Fruit fly (Drosophila melanogaster) whole organism, embryonic: Measurements from ENCODE around the gene Btnd.

Experiments used
- Abd-B ChIP-seq: fragments of 200-800 bp; sonication (Bioruptor generic); optimal IDR thresholded peaks from 2 replicates; lab custom pipeline; 2018; ENCODE audit warnings: missing biosample characterization, mild to moderate bottlenecking, missing genetic modification characterization, moderate library complexity
- Asciz ChIP-seq: fragments of 200-800 bp; sonication (Bioruptor generic); optimal IDR thresholded peaks from 2 replicates; lab custom pipeline; 2017; ENCODE audit warnings: missing biosample characterization, mild to moderate bottlenecking, missing genetic modification characterization, missing genetic modification reagents
- B-H2 ChIP-seq: fragments of 200-800 bp; sonication (Bioruptor generic); optimal IDR thresholded peaks from 2 replicates; lab custom pipeline; 2018; ENCODE audit warnings: missing biosample characterization, mild to moderate bottlenecking, missing genetic modification characterization
- Bteb2 ChIP-seq: fragments of 200-800 bp; sonication (Bioruptor generic); optimal IDR thresholded peaks from 2 replicates; lab custom pipeline; 2016; ENCODE audit warnings: missing biosample characterization, missing genetic modification characterization
- CG12744 ChIP-seq: fragments of 200-800 bp; sonication (Bioruptor generic); optimal IDR thresholded peaks from 2 replicates; lab custom pipeline; 2016; ENCODE audit warnings: missing biosample characterization, missing genetic modification characterization
- CG15073 ChIP-seq: fragments of 200-800 bp; sonication (Bioruptor generic); optimal IDR thresholded peaks from 2 replicates; lab custom pipeline; 2016; ENCODE audit warnings: missing biosample characterization, missing genetic modification characterization
- CG15601 ChIP-seq: fragments of 200-800 bp; sonication (Bioruptor generic); optimal IDR thresholded peaks from 3 replicates; lab custom pipeline; 2019; ENCODE audit warnings: missing biosample characterization, mild to moderate bottlenecking, missing genetic modification characterization, moderate library complexity
- CG1602 ChIP-seq: fragments of 200-800 bp; sonication (Bioruptor generic); optimal IDR thresholded peaks from 3 replicates; lab custom pipeline; 2016; ENCODE audit warnings: missing biosample characterization, missing genetic modification characterization
- CG17385 ChIP-seq: fragments of 200-800 bp; sonication (Bioruptor generic); optimal IDR thresholded peaks from 3 replicates; lab custom pipeline; 2018; ENCODE audit warnings: missing biosample characterization, mild to moderate bottlenecking, missing genetic modification characterization
- CG17829 ChIP-seq: fragments of 200-800 bp; optimal IDR thresholded peaks from 2 replicates; lab custom pipeline; 2019; ENCODE audit warnings: missing biosample characterization, mild to moderate bottlenecking, missing genetic modification characterization, moderate library complexity
- CG18764 ChIP-seq: fragments of 200-800 bp; sonication (Bioruptor generic); optimal IDR thresholded peaks from 3 replicates; lab custom pipeline; 2016; ENCODE audit warnings: missing biosample characterization, missing genetic modification characterization
- CG31365 ChIP-seq: fragments of 200-800 bp; sonication (Bioruptor generic); optimal IDR thresholded peaks from 2 replicates; lab custom pipeline; 2018; ENCODE audit warnings: missing biosample characterization, mild to moderate bottlenecking, missing genetic modification characterization
- CG33213 ChIP-seq: fragments of 200-800 bp; sonication (Bioruptor generic); optimal IDR thresholded peaks from 3 replicates; lab custom pipeline; 2016; ENCODE audit warnings: missing biosample characterization, missing genetic modification characterization
- CG7556 ChIP-seq: fragments of 200-800 bp; sonication (Bioruptor generic); optimal IDR thresholded peaks from 2 replicates; lab custom pipeline; 2017; ENCODE audit warnings: missing biosample characterization, mild to moderate bottlenecking, missing genetic modification characterization
- CG7839 ChIP-seq: fragments of 200-800 bp; sonication (Bioruptor generic); optimal IDR thresholded peaks from 3 replicates; lab custom pipeline; 2018; ENCODE audit warnings: missing biosample characterization, mild to moderate bottlenecking, missing genetic modification characterization, moderate library complexity
- CG7987 ChIP-seq: fragments of 200-800 bp; sonication (Bioruptor generic); optimal IDR thresholded peaks from 2 replicates; lab custom pipeline; 2018; ENCODE audit warnings: missing biosample characterization, mild to moderate bottlenecking, missing genetic modification characterization, moderate library complexity
- CG8089 ChIP-seq: fragments of 200-800 bp; sonication (Bioruptor generic); optimal IDR thresholded peaks from 3 replicates; lab custom pipeline; 2016; ENCODE audit warnings: missing biosample characterization, missing genetic modification characterization
- CG8388 ChIP-seq: fragments of 200-800 bp; sonication (Bioruptor generic); optimal IDR thresholded peaks from 2 replicates; lab custom pipeline; 2019; ENCODE audit warnings: missing biosample characterization, mild to moderate bottlenecking, missing genetic modification characterization, moderate library complexity
- CG8924 ChIP-seq: fragments of 200-800 bp; optimal IDR thresholded peaks from 3 replicates; lab custom pipeline; 2019; ENCODE audit warnings: missing biosample characterization, mild to moderate bottlenecking, missing genetic modification characterization, moderate library complexity
- CG9215 ChIP-seq: fragments of 200-800 bp; sonication (Bioruptor generic); IDR thresholded peaks from 2 replicates; pipeline ENCODE4 v1.3.6; 2022; ENCODE audit warnings: missing biosample characterization, missing genetic modification characterization
- CTCF ChIP-seq: fragments of 200-800 bp; sonication (Bioruptor generic); optimal IDR thresholded peaks from 2 replicates; lab custom pipeline; 2017; ENCODE audit warnings: missing biosample characterization, mild to moderate bottlenecking, missing genetic modification characterization, moderate library complexity
- CkIIα-i1 ChIP-seq: fragments of 200-800 bp; sonication (Bioruptor generic); IDR thresholded peaks from 2 replicates; pipeline ENCODE4 v1.3.6; 2022; ENCODE audit warnings: missing biosample characterization, missing genetic modification characterization
- Dek ChIP-seq: fragments of 200-800 bp; sonication (Bioruptor generic); optimal IDR thresholded peaks from 3 replicates; lab custom pipeline; 2019; ENCODE audit warnings: missing biosample characterization, mild to moderate bottlenecking, missing genetic modification characterization, moderate library complexity
- Hmr ChIP-seq: fragments of 200-800 bp; sonication (Bioruptor generic); optimal IDR thresholded peaks from 3 replicates; lab custom pipeline; 2017; ENCODE audit warnings: mild to moderate bottlenecking, missing biosample characterization, missing genetic modification reagents, missing genetic modification characterization
- Hr3 ChIP-seq: fragments of 200-800 bp; sonication (Bioruptor generic); optimal IDR thresholded peaks from 3 replicates; lab custom pipeline; 2016; ENCODE audit warnings: missing biosample characterization, missing genetic modification characterization
- Hr51 ChIP-seq, 2 experiments: fragments of 200-800 bp; sonication (Bioruptor generic); optimal IDR thresholded peaks; 2 replicates in 1 of 2; 3 replicates in 1 of 2; lab custom pipeline; 2016 to 2018; ENCODE audit warnings: missing biosample characterization in 2 of 2, missing genetic modification characterization in 2 of 2, mild to moderate bottlenecking in 1 of 2, moderate library complexity in 1 of 2
- Nf-YC ChIP-seq: fragments of 200-800 bp; optimal IDR thresholded peaks from 3 replicates; lab custom pipeline; 2019; ENCODE audit warnings: missing biosample characterization, mild to moderate bottlenecking, missing genetic modification characterization, moderate library complexity
- Ptx1 ChIP-seq: fragments of 200-800 bp; sonication (Bioruptor generic); IDR thresholded peaks from 2 replicates; pipeline ENCODE4 v1.3.6; 2022; ENCODE audit warnings: missing biosample characterization, missing genetic modification characterization
- Ravus ChIP-seq: fragments of 200-800 bp; sonication (Bioruptor generic); IDR thresholded peaks from 2 replicates; pipeline ENCODE4 v1.3.6; 2022; ENCODE audit warnings: missing biosample characterization, missing genetic modification characterization
- Scr ChIP-seq: fragments of 200-800 bp; sonication (Bioruptor generic); IDR thresholded peaks from 2 replicates; pipeline ENCODE4 v1.3.6; 2022; ENCODE audit warnings: missing biosample characterization, missing genetic modification characterization; ENCODE audit not compliant: partially characterized antibody
- TFAM ChIP-seq: fragments of 200-800 bp; sonication (Bioruptor generic); optimal IDR thresholded peaks from 2 replicates; lab custom pipeline; 2017; ENCODE audit warnings: missing biosample characterization, missing genetic modification characterization, inconsistent platforms
- Taf1 ChIP-seq: fragments of 200-800 bp; sonication (Bioruptor generic); IDR thresholded peaks from 2 replicates; pipeline ENCODE4 v1.3.6; 2022; ENCODE audit warnings: missing biosample characterization, missing genetic modification characterization
- amos ChIP-seq: fragments of 200-800 bp; sonication (Bioruptor generic); IDR thresholded peaks from 2 replicates; pipeline ENCODE4 v1.3.6; 2022; ENCODE audit warnings: missing biosample characterization, missing genetic modification characterization; ENCODE audit not compliant: partially characterized antibody
- emc ChIP-seq: fragments of 200-800 bp; sonication (Bioruptor generic); optimal IDR thresholded peaks from 2 replicates; lab custom pipeline; 2016; ENCODE audit warnings: missing biosample characterization, missing genetic modification characterization
- ems ChIP-seq: fragments of 200-800 bp; sonication (Bioruptor generic); optimal IDR thresholded peaks from 3 replicates; lab custom pipeline; 2016; ENCODE audit warnings: missing biosample characterization, missing genetic modification characterization
- fd3F ChIP-seq: fragments of 200-800 bp; sonication (Bioruptor generic); optimal IDR thresholded peaks from 2 replicates; lab custom pipeline; 2018; ENCODE audit warnings: missing biosample characterization, mild to moderate bottlenecking, missing genetic modification characterization, moderate library complexity
- fd64A ChIP-seq: fragments of 200-800 bp; sonication (Bioruptor generic); optimal IDR thresholded peaks from 3 replicates; lab custom pipeline; 2018; ENCODE audit warnings: missing biosample characterization, mild to moderate bottlenecking, missing genetic modification characterization
- gcm ChIP-seq: fragments of 200-800 bp; sonication (Bioruptor generic); optimal IDR thresholded peaks from 2 replicates; lab custom pipeline; 2019; ENCODE audit warnings: missing biosample characterization, mild to moderate bottlenecking, missing genetic modification characterization, moderate library complexity
- inv ChIP-seq: fragments of 200-800 bp; sonication (Bioruptor generic); IDR thresholded peaks from 2 replicates; pipeline ENCODE4 v1.3.6; 2022; ENCODE audit warnings: missing biosample characterization, missing genetic modification characterization; ENCODE audit not compliant: partially characterized antibody
- kay ChIP-seq: fragments of 200-800 bp; sonication (Bioruptor generic); optimal IDR thresholded peaks from 2 replicates; lab custom pipeline; 2016; ENCODE audit warnings: missing biosample characterization, missing genetic modification characterization
- lov ChIP-seq, 2 experiments: fragments of 200-800 bp in 1 of 2; fragments of >200 bp in 1 of 2; sonication (Bioruptor generic) in 1 of 2; IDR thresholded peaks in 1 of 2; optimal IDR thresholded peaks in 1 of 2; 2 replicates in 1 of 2; 3 replicates in 1 of 2; pipeline versions ENCODE4 v1.3.6 to Lab custom; 2017 to 2022; ENCODE audit warnings: missing biosample characterization in 1 of 2, missing genetic modification characterization in 1 of 2
- mld ChIP-seq: fragments of 200-800 bp; sonication (Bioruptor generic); IDR thresholded peaks from 3 replicates; pipeline ENCODE4 v1.3.6; 2022; ENCODE audit warnings: missing biosample characterization, missing genetic modification characterization; ENCODE audit not compliant: partially characterized antibody
- odd ChIP-seq: fragments of 200-800 bp; sonication (Bioruptor generic); optimal IDR thresholded peaks from 2 replicates; lab custom pipeline; 2017; ENCODE audit warnings: missing biosample characterization, mild to moderate bottlenecking, missing genetic modification characterization
- onecut ChIP-seq: fragments of 200-800 bp; sonication (Bioruptor generic); IDR thresholded peaks from 2 replicates; pipeline ENCODE4 v1.3.6; 2022; ENCODE audit warnings: missing biosample characterization, missing genetic modification characterization
- sens-2 ChIP-seq: fragments of 200-800 bp; sonication (Bioruptor generic); IDR thresholded peaks from 2 replicates; pipeline ENCODE4 v1.3.6; 2022; ENCODE audit warnings: missing biosample characterization, missing genetic modification characterization
- sug ChIP-seq: fragments of 200-800 bp; optimal IDR thresholded peaks from 2 replicates; lab custom pipeline; 2019; ENCODE audit warnings: missing biosample characterization, mild to moderate bottlenecking, missing genetic modification characterization, moderate library complexity
- tap ChIP-seq: fragments of 200-800 bp; optimal IDR thresholded peaks from 3 replicates; lab custom pipeline; 2019; ENCODE audit warnings: missing biosample characterization, mild to moderate bottlenecking, missing genetic modification characterization, moderate library complexity
- tio ChIP-seq: fragments of 200-800 bp; sonication (Bioruptor generic); optimal IDR thresholded peaks from 2 replicates; lab custom pipeline; 2017; ENCODE audit warnings: missing biosample characterization, missing genetic modification characterization, inconsistent platforms
- tna ChIP-seq: fragments of 200-800 bp; sonication (Bioruptor generic); IDR thresholded peaks from 2 replicates; pipeline ENCODE4 v1.3.6; 2022; ENCODE audit warnings: missing biosample characterization, missing genetic modification characterization; ENCODE audit not compliant: partially characterized antibody
- zen2 ChIP-seq: fragments of 200-800 bp; sonication (Bioruptor generic); IDR thresholded peaks from 3 replicates; pipeline ENCODE4 v1.3.6; 2022; ENCODE audit warnings: missing biosample characterization, missing genetic modification characterization; ENCODE audit not compliant: partially characterized antibody

Btnd gene

DNA sequence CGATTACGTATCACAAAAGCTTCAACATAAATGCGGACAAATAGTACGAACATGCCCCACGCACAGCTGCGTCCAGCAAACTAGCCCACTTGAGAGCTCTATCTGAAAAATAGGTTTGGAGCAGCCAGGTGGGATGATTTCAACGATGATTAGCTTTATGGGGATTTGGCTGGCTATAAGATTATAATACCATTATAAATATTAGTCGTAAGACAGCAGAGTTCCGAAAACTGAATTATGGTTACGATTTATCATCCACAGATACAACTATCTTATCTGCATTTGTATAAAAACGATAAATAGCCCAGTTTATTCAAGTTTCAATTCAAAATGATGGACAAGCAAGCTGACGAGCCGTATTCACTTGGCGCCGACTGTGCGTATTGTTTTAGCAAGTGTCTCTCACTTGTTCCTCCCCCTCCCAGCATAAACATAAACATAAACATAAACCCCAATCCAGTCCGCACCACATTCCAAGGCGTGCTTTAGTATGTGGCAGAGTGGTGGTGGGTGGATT, 44.5 kb upstream of the Btnd start (continued):
- TF ChIP-seq Ravus (no peak), CG15601 (tag; lab: Kevin White, UChicago) (peak; percentile 23), ems (GFP tag; lab: Kevin White, UChicago) (peak; percentile 74), B-H2 (GFP tag; lab: Kevin White, UChicago) (peak; percentile 51), emc (peak; percentile 32), CG7987 (GFP tag; lab: Kevin White, UChicago) (peak; percentile 44), CG7556 (GFP tag; lab: Kevin White, UChicago) (peak; percentile 86), CG31365 (tag; lab: Kevin White, UChicago) (peak; percentile 51), CG1602 (peak; percentile 16), inv (GFP tag; lab: Robert Waterston, UW) (no peak), tna (no peak), lov (optimal IDR thresholded peaks at IDR 0.05; lab: Kevin White, UChicago) (no peak), lov (GFP tag; IDR thresholded peaks at IDR 0.05; lab: Robert Waterston, UW) (no peak), Ptx1 (GFP tag; lab: Robert Waterston, UW) (peak; percentile 67), tap (tag; lab: Kevin White, UChicago) (peak; percentile 70), tio (no peak), CG8089 (GFP tag; lab: Kevin White, UChicago) (no peak), kay (no peak), CG8924 (peak; percentile 79), zen2 (GFP tag; lab: Robert Waterston, UW) (no peak), CG18764 (GFP tag; lab: Kevin White, UChicago) (peak; percentile 7), mld (GFP tag; lab: Robert Waterston, UW) (no peak), CG7839 (peak; percentile 89), CG8388 (GFP tag; lab: Kevin White, UChicago) (peak; percentile 63), CTCF (GFP tag; lab: Kevin White, UChicago) (peak; percentile 14), fd3F (GFP tag; lab: Kevin White, UChicago) (peak; percentile 59), CkIIα-i1 (GFP tag; lab: Robert Waterston, UW) (no peak), Hmr (peak; percentile 88), TFAM (no peak), Bteb2 (peak; percentile 43), Abd-B (GFP tag; lab: Kevin White, UChicago) (peak; percentile 66), Taf1 (GFP tag; lab: Robert Waterston, UW) (no peak), Asciz (GFP tag; lab: Kevin White, UChicago) (peak; percentile 78), sug (tag; lab: Kevin White, UChicago) (peak; percentile 95), sens-2 (GFP tag; lab: Robert Waterston, UW) (0 out of 2 replicates have a peak, but pooled peaks have one; percentile 27), Hr51 (GFP tag; optimal IDR thresholded peaks at IDR 0.05; lab: Kevin White, UChicago) (peak; percentile 4 to 87), CG12744 (GFP tag; lab: Kevin White, UChicago) (peak; percentile 49), fd64A (GFP tag; lab: Kevin White, UChicago) (peak; percentile 33), odd (GFP tag; lab: Kevin White, UChicago) (peak; percentile 79), amos (GFP tag; lab: Robert Waterston, UW) (no peak), CG15073 (GFP tag; lab: Kevin White, UChicago) (no peak), onecut (GFP tag; lab: Robert Waterston, UW) (peak; percentile 48), Dek (tag; lab: Kevin White, UChicago) (peak; percentile 51), gcm (GFP tag; lab: Kevin White, UChicago) (peak; percentile 39), CG17385 (GFP tag; lab: Kevin White, UChicago) (peak; percentile 77), CG9215 (GFP tag; lab: Robert Waterston, UW) (peak; percentile 68), CG17829 (peak; percentile 71), Scr (GFP tag; lab: Robert Waterston, UW) (no peak), CG33213 (GFP tag; lab: Kevin White, UChicago) (peak; percentile 16), Nf-YC (tag; lab: Kevin White, UChicago) (peak; percentile 73), Hr3 (GFP tag; lab: Kevin White, UChicago) (peak; percentile 48)
